Worm (Caenorhabditis elegans) whole organism, L4/young adult: Measurements from ENCODE around the gene msp-74.

Experiments
- W03F9.2 ChIP-seq: fragments of 150-350 bp; optimal IDR thresholded peaks from 2 replicates; lab custom pipeline; 2014; ENCODE audit warnings: missing biosample characterization, missing genetic modification characterization
- dao-5 ChIP-seq: sonication (generic microtip); optimal IDR thresholded peaks from 2 replicates; lab custom pipeline; 2016; ENCODE audit warnings: missing genotype, missing genetic modification characterization, moderate library complexity, missing compliant biosample characterization
- him-1 ChIP-seq: sonication (generic microtip); optimal IDR thresholded peaks from 2 replicates; lab custom pipeline; 2016; ENCODE audit warnings: missing genotype, missing genetic modification reagents, missing genetic modification characterization, missing compliant biosample characterization

DNA sequence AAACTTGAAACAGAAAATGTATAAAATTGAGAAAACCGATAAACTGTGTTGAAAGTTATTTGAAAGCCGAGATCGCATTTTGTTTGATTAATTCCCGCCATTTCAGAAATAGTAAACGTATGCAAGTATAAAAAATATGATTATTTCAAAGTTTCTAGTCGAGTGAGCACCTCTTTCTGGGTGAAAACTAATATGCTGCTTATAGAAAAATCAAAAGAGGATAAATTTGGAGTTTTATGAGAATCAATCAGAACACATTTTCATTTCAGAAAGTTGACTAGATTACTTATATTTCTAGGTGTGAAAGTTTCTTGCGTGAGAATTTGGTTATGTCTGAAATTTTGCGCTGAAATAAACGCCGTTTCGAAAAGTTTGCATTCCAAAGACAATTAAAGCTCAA is 42.4 kb upstream of the msp-74 start, which contains the start of gene srb-13:
- no peak for TF ChIP-seq him-1 (tag; lab: Kevin White, UChicago)
- TF ChIP-seq dao-5 (tag; lab: Kevin White, UChicago) = no peak
- TF ChIP-seq W03F9.2 = no peak
